Worm (Caenorhabditis elegans) whole organism, young adult: ENCODE measurements around the gene B0524.6.

Experiments
- B0035.1 ChIP-seq: sonication (generic microtip); optimal IDR thresholded peaks from 2 replicates; lab custom pipeline; 2016; ENCODE audit warnings: missing genetic modification characterization, mild to moderate bottlenecking, missing compliant biosample characterization, missing genotype, missing genetic modification reagents
- B0336.3 ChIP-seq: fragments of 200-800 bp; sonication (Bioruptor generic); IDR thresholded peaks from 2 replicates; pipeline ENCODE4 v1.3.6; 2022; ENCODE audit warnings: missing genetic modification characterization, missing compliant biosample characterization
- D2030.7 ChIP-seq: fragments of 200-800 bp; sonication (Bioruptor generic); IDR thresholded peaks from 2 replicates; pipeline ENCODE4 v1.3.6; 2022; ENCODE audit warnings: missing genetic modification reagents, missing genetic modification characterization, missing compliant biosample characterization
- F23B12.7 ChIP-seq: sonication (generic microtip); optimal IDR thresholded peaks from 2 replicates; lab custom pipeline; 2017; ENCODE audit warnings: missing genetic modification characterization, mild to moderate bottlenecking, missing compliant biosample characterization, antibody characterized with exemption, moderate library complexity; ENCODE audit not compliant: insufficient read depth
- F33H1.4 ChIP-seq: fragments of 200-800 bp; sonication (Bioruptor generic); IDR thresholded peaks from 2 replicates; pipeline ENCODE4 v1.3.6; 2022; ENCODE audit warnings: missing genetic modification reagents, missing genetic modification characterization, missing compliant biosample characterization
- F49E8.2 ChIP-seq: sonication (generic microtip); optimal IDR thresholded peaks from 3 replicates; lab custom pipeline; 2017; ENCODE audit warnings: missing genetic modification characterization, mild to moderate bottlenecking, missing compliant biosample characterization, antibody characterized with exemption, moderate library complexity; ENCODE audit not compliant: insufficient read depth
- T07F8.4 ChIP-seq: sonication (generic microtip); optimal IDR thresholded peaks from 2 replicates; lab custom pipeline; 2016; ENCODE audit warnings: mild to moderate bottlenecking, missing genetic modification characterization, moderate library complexity, missing compliant biosample characterization
- T26A5.8 ChIP-seq: sonication (generic microtip); optimal IDR thresholded peaks from 2 replicates; lab custom pipeline; 2016; ENCODE audit warnings: missing genetic modification characterization, missing compliant biosample characterization
- Y53G8AR.9 ChIP-seq: fragments of 200-800 bp; sonication (Bioruptor generic); conservative IDR thresholded peaks from 2 replicates; pipeline ENCODE4 v1.3.6; 2022; ENCODE audit warnings: missing genetic modification reagents, missing genetic modification characterization, missing compliant biosample characterization
- Y95B8A.8 ChIP-seq: fragments of 200-800 bp; sonication (Bioruptor generic); IDR thresholded peaks from 2 replicates; pipeline ENCODE4 v1.3.6; 2022; ENCODE audit warnings: missing genetic modification reagents, missing genetic modification characterization, missing compliant biosample characterization
- ama-1 ChIP-seq, 3 experiments: fragments of 150-350 bp in 1 of 3; sonication (generic microtip) in 2 of 3; optimal IDR thresholded peaks; 2 replicates each; lab custom pipeline; 2014 to 2018; ENCODE audit warnings: missing biosample characterization in 2 of 3, missing genetic modification characterization in 2 of 3, missing genetic modification reagents in 2 of 3
- aptf-2 ChIP-seq: fragments of 200-800 bp; sonication (Bioruptor generic); conservative IDR thresholded peaks from 2 replicates; pipeline ENCODE4 v1.3.6; 2022; ENCODE audit warnings: missing genetic modification reagents, missing genetic modification characterization, missing compliant biosample characterization
- cebp-2 ChIP-seq: fragments of 200-800 bp; sonication (Bioruptor generic); IDR thresholded peaks from 2 replicates; pipeline ENCODE4 v1.3.6; 2022; ENCODE audit warnings: missing genetic modification characterization, missing compliant biosample characterization
- ceh-100 ChIP-seq: fragments of 200-800 bp; sonication (Bioruptor generic); IDR thresholded peaks from 2 replicates; pipeline ENCODE4 v1.3.6; 2022; ENCODE audit warnings: missing genetic modification reagents, missing genetic modification characterization, missing compliant biosample characterization
- chd-7 ChIP-seq: sonication (generic microtip); optimal IDR thresholded peaks from 2 replicates; lab custom pipeline; 2016; ENCODE audit warnings: mild to moderate bottlenecking, missing genetic modification characterization, moderate library complexity, missing compliant biosample characterization
- dox-1 ChIP-seq: fragments of 200-800 bp; sonication (Bioruptor generic); IDR thresholded peaks from 2 replicates; pipeline ENCODE4 v1.3.6; 2022; ENCODE audit warnings: missing genetic modification reagents, missing genetic modification characterization, missing compliant biosample characterization
- dpl-1 ChIP-seq: fragments of 150-350 bp; optimal IDR thresholded peaks from 2 replicates; lab custom pipeline; 2014; ENCODE audit warnings: missing biosample characterization, missing genetic modification reagents, missing genetic modification characterization
- fkh-3 ChIP-seq: sonication (generic microtip); optimal IDR thresholded peaks from 2 replicates; lab custom pipeline; 2016; ENCODE audit warnings: mild to moderate bottlenecking, missing genetic modification characterization, missing compliant biosample characterization
- hlh-26 ChIP-seq: fragments of 200-800 bp; sonication (Bioruptor generic); conservative IDR thresholded peaks from 2 replicates; pipeline ENCODE4 v1.3.6; 2022; ENCODE audit warnings: missing genetic modification reagents, missing genetic modification characterization, missing compliant biosample characterization
- hmg-1.2 ChIP-seq: fragments of 200-800 bp; sonication (Bioruptor generic); IDR thresholded peaks from 2 replicates; pipeline ENCODE4 v1.3.6; 2022; ENCODE audit warnings: missing genetic modification reagents, missing genetic modification characterization, missing compliant biosample characterization
- hsf-1 ChIP-seq: fragments of 200-800 bp; sonication (Bioruptor generic); IDR thresholded peaks from 2 replicates; pipeline ENCODE4 v1.3.6; 2022; ENCODE audit warnings: missing genetic modification reagents, missing genetic modification characterization, missing compliant biosample characterization
- lag-1 ChIP-seq: fragments of 200-800 bp; sonication (Bioruptor generic); IDR thresholded peaks from 2 replicates; pipeline ENCODE4 v1.3.6; 2022; ENCODE audit warnings: missing genetic modification reagents, missing genetic modification characterization, missing compliant biosample characterization
- lin-35 ChIP-seq, 3 experiments: fragments of 150-350 bp in 2 of 3; sonication (generic microtip) in 1 of 3; optimal IDR thresholded peaks; 2 replicates each; lab custom pipeline; 2014 to 2018; ENCODE audit warnings: missing biosample characterization in 3 of 3, missing genetic modification characterization in 3 of 3, missing genetic modification reagents in 3 of 3
- lin-40 ChIP-seq: sonication (generic microtip); optimal IDR thresholded peaks from 2 replicates; lab custom pipeline; 2016; ENCODE audit warnings: missing genetic modification characterization, mild to moderate bottlenecking, missing compliant biosample characterization, missing genotype, missing genetic modification reagents
- lin-54 ChIP-seq: fragments of 200-800 bp; sonication (Bioruptor generic); optimal IDR thresholded peaks from 2 replicates; lab custom pipeline; 2018; ENCODE audit warnings: mild to moderate bottlenecking, missing genetic modification characterization, missing compliant biosample characterization
- madf-3 ChIP-seq: fragments of 200-800 bp; sonication (Bioruptor generic); IDR thresholded peaks from 2 replicates; pipeline ENCODE4 v1.3.6; 2022; ENCODE audit warnings: missing genetic modification reagents, missing genetic modification characterization, missing compliant biosample characterization
- madf-6 ChIP-seq: fragments of 200-800 bp; sonication (Bioruptor generic); IDR thresholded peaks from 2 replicates; pipeline ENCODE4 v1.3.6; 2022; ENCODE audit warnings: missing genetic modification reagents, missing genetic modification characterization, missing compliant biosample characterization
- madf-8 ChIP-seq: fragments of 200-800 bp; sonication (Bioruptor generic); conservative IDR thresholded peaks from 2 replicates; pipeline ENCODE4 v1.3.6; 2022; ENCODE audit warnings: missing genetic modification reagents, missing genetic modification characterization, missing compliant biosample characterization
- mcd-1 ChIP-seq: fragments of 200-800 bp; sonication (Bioruptor generic); IDR thresholded peaks from 2 replicates; pipeline ENCODE4 v1.3.6; 2022; ENCODE audit warnings: missing genetic modification reagents, missing genetic modification characterization, missing compliant biosample characterization
- mes-4 ChIP-seq: sonication (generic microtip); optimal IDR thresholded peaks from 2 replicates; lab custom pipeline; 2016; ENCODE audit warnings: missing genotype, missing genetic modification characterization, missing compliant biosample characterization
- mxl-1 ChIP-seq: sonication (generic microtip); optimal IDR thresholded peaks from 2 replicates; lab custom pipeline; 2016; ENCODE audit warnings: missing genetic modification characterization, missing compliant biosample characterization
- nfya-2 ChIP-seq: fragments of 200-800 bp; sonication (Bioruptor generic); IDR thresholded peaks from 2 replicates; pipeline ENCODE4 v1.3.6; 2022; ENCODE audit warnings: missing genetic modification reagents, missing genetic modification characterization, missing compliant biosample characterization
- nhr-179 ChIP-seq: sonication (generic microtip); optimal IDR thresholded peaks from 2 replicates; lab custom pipeline; 2016; ENCODE audit warnings: mild to moderate bottlenecking, missing genetic modification characterization, missing compliant biosample characterization
- rcor-1 ChIP-seq: fragments of 200-800 bp; sonication (Bioruptor generic); IDR thresholded peaks from 2 replicates; pipeline ENCODE4 v1.3.6; 2022; ENCODE audit warnings: missing genetic modification reagents, missing genetic modification characterization, missing compliant biosample characterization
- sdz-38 ChIP-seq: sonication (generic microtip); optimal IDR thresholded peaks from 2 replicates; lab custom pipeline; 2016; ENCODE audit warnings: missing genotype, missing genetic modification characterization, missing compliant biosample characterization
- sea-2 ChIP-seq: fragments of 200-800 bp; sonication (Bioruptor generic); IDR thresholded peaks from 2 replicates; pipeline ENCODE4 v1.3.6; 2022; ENCODE audit warnings: missing genetic modification characterization, missing compliant biosample characterization
- snpc-1.1 ChIP-seq: sonication (generic microtip); optimal IDR thresholded peaks from 2 replicates; lab custom pipeline; 2017; ENCODE audit warnings: missing genetic modification characterization, mild to moderate bottlenecking, missing compliant biosample characterization, antibody characterized with exemption, moderate library complexity, missing genotype, missing genetic modification reagents; ENCODE audit not compliant: insufficient read depth
- snpc-4 ChIP-seq, 5 experiments: fragments of 150-350 bp in 1 of 5; sonication (generic microtip) in 4 of 5; optimal IDR thresholded peaks; 2 replicates each; lab custom pipeline; 2014 to 2018; ENCODE audit warnings: missing genetic modification characterization in 5 of 5, missing biosample characterization in 3 of 5, antibody characterized with exemption in 2 of 5, mild to moderate bottlenecking in 2 of 5, missing compliant biosample characterization in 2 of 5, missing genotype in 2 of 5, moderate library complexity in 2 of 5, missing genetic modification reagents in 1 of 5
- sptf-2 ChIP-seq: fragments of 200-800 bp; sonication (Bioruptor generic); optimal IDR thresholded peaks from 2 replicates; lab custom pipeline; 2018; ENCODE audit warnings: mild to moderate bottlenecking, missing genetic modification characterization, missing compliant biosample characterization
- tlf-1 ChIP-seq: fragments of 200-800 bp; sonication (Bioruptor generic); optimal IDR thresholded peaks from 2 replicates; lab custom pipeline; 2018; ENCODE audit warnings: mild to moderate bottlenecking, missing genetic modification characterization, missing compliant biosample characterization
- unc-62 ChIP-seq: fragments of 150-350 bp; optimal IDR thresholded peaks from 2 replicates; lab custom pipeline; 2014; ENCODE audit warnings: missing biosample characterization, missing genetic modification reagents, missing genetic modification characterization
- zim-3 ChIP-seq: sonication (generic microtip); optimal IDR thresholded peaks from 2 replicates; lab custom pipeline; 2017; ENCODE audit warnings: mild to moderate bottlenecking, missing genetic modification characterization, moderate library complexity, missing compliant biosample characterization
- ztf-22 ChIP-seq: fragments of 200-800 bp; sonication (Bioruptor generic); optimal IDR thresholded peaks from 2 replicates; lab custom pipeline; 2018; ENCODE audit warnings: mild to moderate bottlenecking, missing genetic modification characterization, moderate library complexity, missing compliant biosample characterization
- ztf-26 ChIP-seq: sonication (generic microtip); optimal IDR thresholded peaks from 2 replicates; lab custom pipeline; 2017; ENCODE audit warnings: missing genetic modification characterization, missing compliant biosample characterization
- ztf-28 ChIP-seq: fragments of 200-800 bp; sonication (Bioruptor generic); IDR thresholded peaks from 2 replicates; pipeline ENCODE4 v1.3.6; 2022; ENCODE audit warnings: missing genetic modification reagents, missing genetic modification characterization, missing compliant biosample characterization

The B0524.6 gene

ce11 chrIII:1951388-1951787 lies 45.9 kb upstream of the B0524.6 start, which contains the start of gene F53A3.7 (continued):
- peak; percentile 89 for TF ChIP-seq B0336.3 (GFP tag; lab: Robert Waterston, UW)
- TF ChIP-seq T07F8.4 = no peak
- TF ChIP-seq hsf-1 (GFP tag; lab: Robert Waterston, UW) = peak; percentile 70; the same call in 1 of the 2 replicates
- TF ChIP-seq mcd-1 (GFP tag; lab: Robert Waterston, UW) = peak; percentile 70
- TF ChIP-seq lin-54 = peak; percentile 43
- TF ChIP-seq unc-62 (GFP tag; lab: Kevin White, UChicago) = no peak
- no peak for TF ChIP-seq sptf-2 (GFP tag; lab: Kevin White, UChicago)
- TF ChIP-seq T26A5.8 (tag; lab: Kevin White, UChicago) = peak; percentile 4
- peak; percentile 14 for TF ChIP-seq nhr-179
- TF ChIP-seq hlh-26 (GFP tag; lab: Robert Waterston, UW) = no peak
- TF ChIP-seq cebp-2 (GFP tag; lab: Robert Waterston, UW) = no peak
- TF ChIP-seq fkh-3 (tag; lab: Kevin White, UChicago) = no peak
- TF ChIP-seq aptf-2 (GFP tag; lab: Robert Waterston, UW) = no peak
- TF ChIP-seq ama-1 (optimal IDR thresholded peaks at IDR 0.05; lab: Kevin White, UChicago) = no peak
- TF ChIP-seq ama-1 (GFP tag; optimal IDR thresholded peaks at IDR 0.05; lab: Kevin White, UChicago) = peak in 1 of 2 experiments; percentile 57
- no peak for TF ChIP-seq D2030.7 (GFP tag; lab: Robert Waterston, UW)
- 0 out of 2 replicates have a peak, but pooled peaks have one; percentile 56 for TF ChIP-seq nfya-2
- TF ChIP-seq Y53G8AR.9 (GFP tag; lab: Robert Waterston, UW) = peak; percentile 69; the same call in 1 of the 2 replicates
- no peak for TF ChIP-seq sea-2 (GFP tag; lab: Robert Waterston, UW)
- TF ChIP-seq F23B12.7 (tag; lab: Kevin White, UChicago) = no peak
- no peak for TF ChIP-seq snpc-4 (GFP tag; optimal IDR thresholded peaks at IDR 0.05; lab: Kevin White, UChicago)
- TF ChIP-seq snpc-4 (tag; optimal IDR thresholded peaks at IDR 0.05; lab: Kevin White, UChicago) = peak in 1 of 4 experiments; percentile 37
- no peak for TF ChIP-seq mxl-1 (tag; lab: Kevin White, UChicago)
- no peak for TF ChIP-seq ztf-22
- peak; percentile 36; the same call in 1 of the 2 replicates for TF ChIP-seq madf-6 (GFP tag; lab: Robert Waterston, UW)
- no peak for TF ChIP-seq lag-1 (GFP tag; lab: Robert Waterston, UW)
- TF ChIP-seq, all 124 proteins: peak for 31

ce11 chrIII:1950236-1950635 lies 44.8 kb upstream of the B0524.6 start, which contains the start of the genes polh-1 and rps-22:
Gene polh-1, minus strand, starts transcription at chrIII:1950269.
Gene rps-22, plus strand, starts transcription at chrIII:1950535.
- peak; percentile 67 for TF ChIP-seq F33H1.4 (GFP tag; lab: Robert Waterston, UW)
- peak; percentile 93 for TF ChIP-seq hmg-1.2 (GFP tag; lab: Robert Waterston, UW)
- peak; percentile 93 for TF ChIP-seq madf-3
- TF ChIP-seq ztf-26 (tag; lab: Kevin White, UChicago) = no peak
- no peak for TF ChIP-seq Y95B8A.8 (GFP tag; lab: Robert Waterston, UW)
- peak; percentile 90 for TF ChIP-seq dpl-1 (GFP tag; lab: Kevin White, UChicago)
- no peak for TF ChIP-seq cebp-2 (GFP tag; lab: Robert Waterston, UW)
- no peak for TF ChIP-seq chd-7 (tag; lab: Kevin White, UChicago)
- TF ChIP-seq zim-3 (tag; lab: Kevin White, UChicago) = no peak
- TF ChIP-seq rcor-1 (GFP tag; lab: Robert Waterston, UW) = peak; percentile 66; the same call in 1 of the 2 replicates
- TF ChIP-seq tlf-1 (GFP tag; lab: Kevin White, UChicago) = peak; percentile 68
- peak; percentile 61 for TF ChIP-seq lin-40 (tag; lab: Kevin White, UChicago)
- no peak for TF ChIP-seq snpc-4 (GFP tag; optimal IDR thresholded peaks at IDR 0.05; lab: Kevin White, UChicago)
- peak in 3 of 4 experiments; percentile 16 to 76 (median 48) for TF ChIP-seq snpc-4 (tag; optimal IDR thresholded peaks at IDR 0.05; lab: Kevin White, UChicago)
- no peak for TF ChIP-seq sdz-38 (tag; lab: Kevin White, UChicago)
- TF ChIP-seq Y53G8AR.9 (GFP tag; lab: Robert Waterston, UW) = peak; percentile 72
- no peak for TF ChIP-seq B0035.1
- TF ChIP-seq madf-8 (GFP tag; lab: Robert Waterston, UW) = 0 out of 2 replicates have a peak, but pooled peaks have one; percentile 15
- TF ChIP-seq dox-1 (GFP tag; lab: Robert Waterston, UW) = peak; percentile 61
- TF ChIP-seq lin-54 = peak; percentile 96
- 0 out of 2 replicates have a peak, but pooled peaks have one; percentile 36 for TF ChIP-seq ceh-100 (GFP tag; lab: Robert Waterston, UW)
- TF ChIP-seq mes-4 (tag; lab: Kevin White, UChicago) = no peak
- peak in 1 of 3 experiments; percentile 93 for TF ChIP-seq lin-35 (GFP tag; optimal IDR thresholded peaks at IDR 0.05; lab: Kevin White, UChicago)
- peak; percentile 85 for TF ChIP-seq D2030.7 (GFP tag; lab: Robert Waterston, UW)
- 0 out of 2 replicates have a peak, but pooled peaks have one; percentile 22 for TF ChIP-seq ztf-28 (GFP tag; lab: Robert Waterston, UW)
- peak; percentile 36 for TF ChIP-seq snpc-1.1
- TF ChIP-seq F49E8.2 (tag; lab: Kevin White, UChicago) = peak; percentile 72
